Worm (Caenorhabditis elegans) whole organism, L3 larva: ENCODE data around the gene R05G9.1.

ENCODE experiments used
- ama-1 ChIP-seq: fragments of 150-350 bp; optimal IDR thresholded peaks from 2 replicates; lab custom pipeline; 2018
- ceh-28 ChIP-seq: fragments of 150-350 bp; optimal IDR thresholded peaks from 2 replicates; lab custom pipeline; 2014; ENCODE audit warnings: missing biosample characterization, missing genetic modification reagents, missing genetic modification characterization
- elt-2 ChIP-seq: sonication (generic microtip); optimal IDR thresholded peaks from 2 replicates; lab custom pipeline; 2016; ENCODE audit warnings: missing genetic modification reagents, mild to moderate bottlenecking, missing genetic modification characterization, missing compliant biosample characterization
- fkh-10 ChIP-seq: sonication (generic microtip); optimal IDR thresholded peaks from 2 replicates; lab custom pipeline; 2017; ENCODE audit warnings: missing biosample characterization, missing genetic modification reagents, missing genetic modification characterization
- fkh-2 ChIP-seq: fragments of 150-350 bp; optimal IDR thresholded peaks from 2 replicates; lab custom pipeline; 2014; ENCODE audit warnings: missing biosample characterization, missing genetic modification reagents, missing genetic modification characterization
- fos-1 ChIP-seq: fragments of 150-350 bp; optimal IDR thresholded peaks from 2 replicates; lab custom pipeline; 2014; ENCODE audit warnings: missing biosample characterization, missing genetic modification characterization
- mml-1 ChIP-seq: fragments of 150-350 bp; sonication (generic microtip); optimal IDR thresholded peaks from 3 replicates; lab custom pipeline; 2014; ENCODE audit warnings: missing biosample characterization, missing genetic modification characterization
- nhr-11 ChIP-seq: fragments of 150-350 bp; optimal IDR thresholded peaks from 2 replicates; lab custom pipeline; 2014; ENCODE audit warnings: missing biosample characterization, missing genetic modification characterization
- nhr-25 ChIP-seq: sonication (generic microtip); optimal IDR thresholded peaks from 2 replicates; lab custom pipeline; 2017; ENCODE audit warnings: missing biosample characterization, missing genetic modification characterization
- skn-1 ChIP-seq: fragments of 150-350 bp; optimal IDR thresholded peaks from 2 replicates; lab custom pipeline; 2014; ENCODE audit warnings: missing biosample characterization, missing genetic modification characterization
- snpc-4 ChIP-seq: fragments of 150-350 bp; optimal IDR thresholded peaks from 2 replicates; lab custom pipeline; 2014; ENCODE audit warnings: missing biosample characterization, missing genetic modification characterization
- tbx-2 ChIP-seq: sonication (generic microtip); optimal IDR thresholded peaks from 2 replicates; lab custom pipeline; 2016; ENCODE audit warnings: mild to moderate bottlenecking, missing genetic modification characterization, missing compliant biosample characterization

ce11 chrII:6513911-6514310, 10.9 kb downstream of the R05G9.1 start, which contains the start of gene R05G9R.1:
- no peak for TF ChIP-seq tbx-2 (tag; lab: Kevin White, UChicago)
- no peak for TF ChIP-seq fos-1 (tag; lab: Kevin White, UChicago)
- no peak for TF ChIP-seq ceh-28 (tag; lab: Kevin White, UChicago)
- TF ChIP-seq nhr-11 (tag; lab: Kevin White, UChicago): no peak
- no peak for TF ChIP-seq fkh-10 (GFP tag; lab: Kevin White, UChicago)
- TF ChIP-seq ama-1 (lab: Kevin White, UChicago): no peak
- TF ChIP-seq elt-2 (tag; lab: Kevin White, UChicago): no peak
- no peak for TF ChIP-seq nhr-25 (tag; lab: Kevin White, UChicago)
- no peak for TF ChIP-seq skn-1 (tag; lab: Kevin White, UChicago)
- TF ChIP-seq fkh-2 (tag; lab: Kevin White, UChicago): no peak
- TF ChIP-seq mml-1 (tag; lab: Kevin White, UChicago): no peak
- TF ChIP-seq snpc-4 (tag; lab: Kevin White, UChicago): no peak
